Fruit fly (Drosophila melanogaster) Kc167 (cell line): ENCODE results near the gene CG10431.

ENCODE experiments used
- Myc ChIP-seq: fragments of >200 bp; optimal IDR thresholded peaks from 2 replicates; lab custom pipeline; 2017; ENCODE audit warnings: missing external identifiers
- Sin3A ChIP-seq: fragments of >200 bp; optimal IDR thresholded peaks from 2 replicates; lab custom pipeline; 2018; ENCODE audit warnings: missing external identifiers
- h ChIP-seq: fragments of >200 bp; optimal IDR thresholded peaks from 3 replicates; lab custom pipeline; 2018; ENCODE audit warnings: missing external identifiers
- insv ChIP-seq: fragments of >200 bp; optimal IDR thresholded peaks from 3 replicates; lab custom pipeline; 2018; ENCODE audit warnings: missing external identifiers
- psq ChIP-seq: fragments of >200 bp; optimal IDR thresholded peaks from 2 replicates; lab custom pipeline; 2017; ENCODE audit warnings: missing external identifiers
- ttk ChIP-seq: sonication (Bioruptor generic); optimal IDR thresholded peaks from 2 replicates; lab custom pipeline; 2017; ENCODE audit warnings: missing external identifiers

The CG10431 gene

dm6 chr2L:18974063-18974779 lies at the start of gene CG10431, which contains the start of gene L2HGDH:
Gene CG10431 (plus strand): TSS chr2L:18974710.
Gene L2HGDH (minus strand): TSS chr2L:18974448.
- TF ChIP-seq h (lab: Kevin White, UChicago) (no peak), ttk (no peak), Myc (lab: Kevin White, UChicago) (no peak), psq (lab: Kevin White, UChicago) (no peak), Sin3A (no peak), insv (lab: Kevin White, UChicago) (no peak)

dm6 chr2L:18925387-18925786 lies 49.1 kb upstream of the CG10431 start:
- TF ChIP-seq h (lab: Kevin White, UChicago) (no peak), Sin3A (no peak)

dm6 chr2L:18925956-18926355 lies 48.6 kb upstream of the CG10431 start:
- no peak for TF ChIP-seq Myc (lab: Kevin White, UChicago)
- no peak for TF ChIP-seq ttk
- TF ChIP-seq Sin3A, result no peak
- no peak for TF ChIP-seq psq (lab: Kevin White, UChicago)
- no peak for TF ChIP-seq insv (lab: Kevin White, UChicago)
- no peak for TF ChIP-seq h (lab: Kevin White, UChicago)

- TF ChIP-seq h (lab: Kevin White, UChicago), result no peak
- no peak for TF ChIP-seq Sin3A
Observed at dm6 chr2L:18927891-18928290, 46.6 kb upstream of the CG10431 start.

dm6 chr2L:18929595-18929994 lies 44.9 kb upstream of the CG10431 start:
- TF ChIP-seq Myc (lab: Kevin White, UChicago) (no peak), h (lab: Kevin White, UChicago) (no peak), ttk (no peak), Sin3A (no peak), insv (lab: Kevin White, UChicago) (no peak), psq (lab: Kevin White, UChicago) (no peak)

- TF ChIP-seq insv (lab: Kevin White, UChicago), result no peak
- TF ChIP-seq Myc (lab: Kevin White, UChicago), result no peak
- no peak for TF ChIP-seq Sin3A
- TF ChIP-seq ttk, result no peak
- TF ChIP-seq h (lab: Kevin White, UChicago), result no peak
- no peak for TF ChIP-seq psq (lab: Kevin White, UChicago)
Observed at dm6 chr2L:18930352-18931122, 44.0 kb upstream of the CG10431 start.

dm6 chr2L:18933867-18934266 lies 40.6 kb upstream of the CG10431 start:
- no peak for TF ChIP-seq insv (lab: Kevin White, UChicago)
- no peak for TF ChIP-seq Sin3A
- no peak for TF ChIP-seq h (lab: Kevin White, UChicago)
- TF ChIP-seq Myc (lab: Kevin White, UChicago), result no peak
- TF ChIP-seq ttk, result no peak
- TF ChIP-seq psq (lab: Kevin White, UChicago), result no peak

- TF ChIP-seq insv (lab: Kevin White, UChicago), result no peak
- no peak for TF ChIP-seq h (lab: Kevin White, UChicago)
- no peak for TF ChIP-seq Sin3A
- TF ChIP-seq psq (lab: Kevin White, UChicago), result no peak
- no peak for TF ChIP-seq ttk
- no peak for TF ChIP-seq Myc (lab: Kevin White, UChicago)
Observed at dm6 chr2L:18934588-18934987, 39.9 kb upstream of the CG10431 start.

- TF ChIP-seq Myc (lab: Kevin White, UChicago), result no peak
- no peak for TF ChIP-seq Sin3A
- TF ChIP-seq insv (lab: Kevin White, UChicago), result no peak
- TF ChIP-seq psq (lab: Kevin White, UChicago), result no peak
- TF ChIP-seq h (lab: Kevin White, UChicago), result no peak
- no peak for TF ChIP-seq ttk
Observed at dm6 chr2L:18936056-18936455, 38.5 kb upstream of the CG10431 start.

- TF ChIP-seq Sin3A (no peak), insv (lab: Kevin White, UChicago) (no peak), Myc (lab: Kevin White, UChicago) (no peak), h (lab: Kevin White, UChicago) (no peak), psq (lab: Kevin White, UChicago) (no peak), ttk (no peak)
Observed at dm6 chr2L:18943309-18943708, 31.2 kb upstream of the CG10431 start.

dm6 chr2L:18943797-18944174 lies 30.7 kb upstream of the CG10431 start, which contains the start of gene ssp3:
Gene ssp3 (minus strand): TSS chr2L:18943960.
- TF ChIP-seq h (lab: Kevin White, UChicago) (no peak), insv (lab: Kevin White, UChicago) (no peak), psq (lab: Kevin White, UChicago) (no peak), Myc (lab: Kevin White, UChicago) (no peak), Sin3A (no peak), ttk (no peak)

- TF ChIP-seq insv (lab: Kevin White, UChicago) (no peak), ttk (no peak), Myc (lab: Kevin White, UChicago) (no peak), psq (lab: Kevin White, UChicago) (no peak), Sin3A (no peak), h (lab: Kevin White, UChicago) (no peak)
Observed at dm6 chr2L:18944175-18945012, 30.1 kb upstream of the CG10431 start.
